Worm (Caenorhabditis elegans) whole organism, early embryonic: ENCODE results near the gene C46C2.3.

Source experiments
- B0310.2 ChIP-seq: sonication (generic microtip); optimal IDR thresholded peaks from 2 replicates; lab custom pipeline; 2016; ENCODE audit warnings: mild to moderate bottlenecking, missing genetic modification characterization, missing compliant biosample characterization
- F13C5.2 ChIP-seq: sonication (generic microtip); optimal IDR thresholded peaks from 2 replicates; lab custom pipeline; 2017; ENCODE audit warnings: mild to moderate bottlenecking, missing genetic modification characterization, inconsistent platforms, missing compliant biosample characterization
- aly-1 ChIP-seq: sonication (generic microtip); optimal IDR thresholded peaks from 2 replicates; lab custom pipeline; 2016; ENCODE audit warnings: missing genetic modification characterization, missing compliant biosample characterization
- ama-1 ChIP-seq: fragments of 150-350 bp; optimal IDR thresholded peaks from 2 replicates; lab custom pipeline; 2014
- ceh-13 ChIP-seq: fragments of 200-800 bp; sonication (Bioruptor generic); optimal IDR thresholded peaks from 2 replicates; lab custom pipeline; 2018; ENCODE audit warnings: mild to moderate bottlenecking, missing genetic modification characterization, missing compliant biosample characterization
- ceh-36 ChIP-seq: sonication (generic microtip); optimal IDR thresholded peaks from 2 replicates; lab custom pipeline; 2016; ENCODE audit warnings: missing genetic modification characterization, inconsistent platforms, missing compliant biosample characterization
- ets-7 ChIP-seq: sonication (generic microtip); optimal IDR thresholded peaks from 2 replicates; lab custom pipeline; 2016; ENCODE audit warnings: missing genotype, missing genetic modification characterization, missing compliant biosample characterization
- flt-1 ChIP-seq: fragments of 200-800 bp; sonication (Bioruptor generic); IDR thresholded peaks from 2 replicates; pipeline ENCODE4 v1.3.6; 2022; ENCODE audit warnings: missing genetic modification characterization, missing compliant biosample characterization
- hmbx-1 ChIP-seq: sonication (generic microtip); optimal IDR thresholded peaks from 2 replicates; lab custom pipeline; 2016; ENCODE audit warnings: mild to moderate bottlenecking, missing genetic modification characterization, missing compliant biosample characterization
- hmg-4 ChIP-seq: fragments of 200-800 bp; sonication (Bioruptor generic); optimal IDR thresholded peaks from 2 replicates; lab custom pipeline; 2018; ENCODE audit warnings: mild to moderate bottlenecking, missing genetic modification characterization, missing compliant biosample characterization
- hnd-1 ChIP-seq: sonication (generic microtip); optimal IDR thresholded peaks from 2 replicates; lab custom pipeline; 2016; ENCODE audit warnings: missing genetic modification characterization, missing compliant biosample characterization
- pes-1 ChIP-seq: fragments of 200-800 bp; sonication (Bioruptor generic); IDR thresholded peaks from 2 replicates; pipeline ENCODE4 v1.3.6; 2022; ENCODE audit warnings: missing genetic modification reagents, missing genetic modification characterization, missing compliant biosample characterization
- scrt-1 ChIP-seq: fragments of 200-800 bp; sonication (Bioruptor generic); IDR thresholded peaks from 2 replicates; pipeline ENCODE4 v1.3.6; 2022; ENCODE audit warnings: missing genetic modification characterization, missing compliant biosample characterization
- sea-1 ChIP-seq: fragments of 200-800 bp; sonication (Bioruptor generic); conservative IDR thresholded peaks from 2 replicates; pipeline ENCODE4 v1.3.6; 2022; ENCODE audit warnings: missing genetic modification characterization, missing compliant biosample characterization
- tbx-11 ChIP-seq: fragments of 200-800 bp; sonication (Bioruptor generic); IDR thresholded peaks from 2 replicates; pipeline ENCODE4 v1.3.6; 2022; ENCODE audit warnings: missing genetic modification characterization, missing compliant biosample characterization
- tbx-37 ChIP-seq: fragments of 200-800 bp; sonication (Bioruptor generic); conservative IDR thresholded peaks from 2 replicates; pipeline ENCODE4 v1.3.6; 2022; ENCODE audit warnings: missing genetic modification reagents, missing genetic modification characterization, missing compliant biosample characterization
- tra-4 ChIP-seq: sonication (generic microtip); optimal IDR thresholded peaks from 2 replicates; lab custom pipeline; 2017; ENCODE audit warnings: missing genetic modification characterization, missing compliant biosample characterization

C46C2.3 gene

DNA sequence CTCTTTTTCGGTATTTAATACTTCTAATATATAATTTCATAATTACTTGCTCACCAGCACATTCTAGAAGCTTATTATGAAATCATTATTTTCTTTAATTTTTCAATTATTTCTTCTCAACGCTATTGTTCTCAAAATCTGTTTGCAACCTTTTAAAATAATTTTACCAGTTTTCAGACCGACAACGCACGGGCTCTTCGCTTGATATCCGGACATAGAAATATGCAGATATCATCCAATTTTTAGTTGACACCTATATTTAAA, 25.1 kb upstream of the C46C2.3 start, which contains the start of gene wnk-1:
wnk-1 (plus strand) TSS at position 165 of the 264 bp plus-strand sequence.
- no peak for TF ChIP-seq flt-1 (GFP tag; lab: Robert Waterston, UW)
- TF ChIP-seq sea-1 (GFP tag; lab: Robert Waterston, UW) = no peak

DNA sequence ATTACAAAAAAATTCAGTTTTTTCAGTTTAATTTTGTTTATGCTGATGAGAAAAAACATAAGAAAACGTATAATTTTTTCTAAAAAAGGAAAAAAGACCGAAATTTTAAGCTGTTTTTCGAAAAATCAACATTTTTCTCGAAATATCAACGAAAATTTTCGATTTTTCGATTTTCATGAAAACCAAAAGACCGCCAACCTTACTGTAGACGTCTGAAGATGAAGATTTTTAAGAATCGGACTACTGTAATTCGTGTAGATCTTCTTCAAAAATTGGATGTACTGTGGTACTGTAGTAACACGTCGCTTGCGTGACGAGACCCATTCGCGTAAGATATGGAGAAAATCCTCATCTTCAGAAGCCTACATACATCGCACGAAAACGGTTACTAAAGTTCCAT, 14.1 kb upstream of the C46C2.3 start:
- TF ChIP-seq ets-7 (tag; lab: Kevin White, UChicago) (no peak), aly-1 (tag; lab: Kevin White, UChicago) (no peak), hmg-4 (GFP tag; lab: Kevin White, UChicago) (no peak), hnd-1 (tag; lab: Kevin White, UChicago) (no peak), ceh-13 (GFP tag; lab: Kevin White, UChicago) (no peak), ceh-36 (tag; lab: Kevin White, UChicago) (no peak), tbx-11 (GFP tag; lab: Robert Waterston, UW) (no peak), tra-4 (tag; lab: Kevin White, UChicago) (no peak), hmbx-1 (tag; lab: Kevin White, UChicago) (no peak), flt-1 (GFP tag; lab: Robert Waterston, UW) (no peak), F13C5.2 (tag; lab: Kevin White, UChicago) (no peak), ama-1 (lab: Kevin White, UChicago) (no peak), pes-1 (GFP tag; lab: Robert Waterston, UW) (no peak), sea-1 (GFP tag; lab: Robert Waterston, UW) (no peak), B0310.2 (tag; lab: Kevin White, UChicago) (no peak)

DNA sequence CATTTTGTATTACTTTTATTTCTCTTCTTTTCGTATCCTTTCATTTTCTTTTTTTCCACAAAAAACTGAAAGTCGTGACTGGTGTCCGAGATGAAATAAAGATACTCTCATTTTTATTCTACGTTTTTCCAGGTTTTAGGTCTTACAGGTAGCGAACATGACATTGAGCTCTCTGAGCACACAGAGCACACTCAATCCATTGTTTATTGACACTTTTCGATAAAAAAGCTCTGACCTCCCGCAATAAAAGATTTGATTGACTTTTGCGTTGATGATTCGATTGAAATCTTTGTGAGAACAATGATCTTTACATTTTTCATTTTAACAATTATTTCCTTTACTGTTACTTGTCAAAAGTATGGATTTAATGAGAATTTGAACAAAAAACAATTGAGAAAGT, 12.8 kb upstream of the C46C2.3 start, which contains the start of gene C46C2.6:
C46C2.6 (plus strand) TSS at position 301 of the 400 bp plus-strand sequence.
- TF ChIP-seq hmbx-1 (tag; lab: Kevin White, UChicago) (no peak), B0310.2 (tag; lab: Kevin White, UChicago) (no peak)

DNA sequence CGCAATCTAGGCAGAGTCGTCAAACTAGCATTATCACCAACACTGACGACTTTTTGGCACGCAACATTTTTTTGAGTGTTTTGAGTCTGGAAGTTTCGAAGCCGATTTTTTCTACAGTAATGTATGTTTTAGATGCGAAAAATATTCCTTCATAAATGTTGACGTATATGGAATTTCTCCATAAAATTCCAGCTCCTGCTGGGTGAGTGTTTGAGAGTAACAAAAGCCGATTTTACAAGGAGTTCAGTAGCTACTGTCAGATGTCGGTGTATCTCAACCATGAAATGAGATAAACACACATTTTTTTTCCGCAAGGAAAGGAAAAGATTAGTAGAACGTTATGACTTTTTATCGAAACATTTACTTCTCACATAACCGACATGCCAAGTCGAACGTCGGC, 10.1 kb upstream of the C46C2.3 start:
- TF ChIP-seq hmg-4 (GFP tag; lab: Kevin White, UChicago) = no peak
- TF ChIP-seq scrt-1 (GFP tag; lab: Robert Waterston, UW) = no peak
- TF ChIP-seq sea-1 (GFP tag; lab: Robert Waterston, UW) = no peak
- TF ChIP-seq tbx-37 (GFP tag; lab: Robert Waterston, UW) = no peak
- no peak for TF ChIP-seq tbx-11 (GFP tag; lab: Robert Waterston, UW)
- no peak for TF ChIP-seq pes-1 (GFP tag; lab: Robert Waterston, UW)

DNA sequence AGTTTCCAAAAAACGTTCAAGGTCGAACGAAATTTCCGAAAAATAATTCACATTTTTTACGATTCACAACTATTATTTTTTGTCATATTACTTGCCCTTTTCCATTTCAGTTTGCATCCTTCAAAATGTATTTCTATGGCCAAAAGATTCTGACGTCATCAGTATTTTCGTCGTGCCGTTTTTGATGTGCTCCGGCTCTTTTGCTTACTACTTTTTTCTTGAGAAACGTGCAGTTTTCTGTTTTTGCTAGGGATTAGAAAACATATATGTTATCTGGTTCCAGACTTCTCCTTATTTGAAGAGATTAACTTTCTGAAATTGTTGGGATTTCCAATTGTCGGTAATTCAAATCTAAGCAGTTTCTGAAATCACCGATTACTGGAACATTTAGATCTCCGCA, 9.1 kb upstream of the C46C2.3 start:
- TF ChIP-seq tra-4 (tag; lab: Kevin White, UChicago) (no peak), F13C5.2 (tag; lab: Kevin White, UChicago) (no peak), aly-1 (tag; lab: Kevin White, UChicago) (no peak), tbx-11 (GFP tag; lab: Robert Waterston, UW) (no peak), sea-1 (GFP tag; lab: Robert Waterston, UW) (no peak), pes-1 (GFP tag; lab: Robert Waterston, UW) (no peak), hnd-1 (tag; lab: Kevin White, UChicago) (no peak), flt-1 (GFP tag; lab: Robert Waterston, UW) (no peak)

DNA sequence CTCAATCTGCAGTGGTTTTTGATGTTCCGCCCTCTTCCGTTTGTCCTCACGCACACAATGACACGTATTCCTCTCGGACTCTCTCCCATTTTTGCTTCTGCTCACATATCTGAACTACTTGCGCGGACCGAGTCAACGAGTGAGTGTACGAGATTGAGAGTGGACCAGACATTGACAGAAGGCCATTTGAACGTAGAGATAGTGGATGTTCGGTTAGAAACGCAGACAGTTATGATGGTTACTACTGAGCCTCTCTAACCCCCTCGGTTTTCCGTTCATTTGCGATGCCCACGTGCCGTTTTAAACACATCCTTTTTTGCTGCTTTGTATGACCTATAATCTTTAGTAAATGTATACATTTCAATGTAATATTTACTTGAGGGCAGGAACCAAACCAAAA, 8.5 kb upstream of the C46C2.3 start:
- TF ChIP-seq sea-1 (GFP tag; lab: Robert Waterston, UW) (no peak), B0310.2 (tag; lab: Kevin White, UChicago) (no peak), hmg-4 (GFP tag; lab: Kevin White, UChicago) (peak; percentile 56), ets-7 (tag; lab: Kevin White, UChicago) (peak; percentile 11), ama-1 (lab: Kevin White, UChicago) (no peak)

DNA sequence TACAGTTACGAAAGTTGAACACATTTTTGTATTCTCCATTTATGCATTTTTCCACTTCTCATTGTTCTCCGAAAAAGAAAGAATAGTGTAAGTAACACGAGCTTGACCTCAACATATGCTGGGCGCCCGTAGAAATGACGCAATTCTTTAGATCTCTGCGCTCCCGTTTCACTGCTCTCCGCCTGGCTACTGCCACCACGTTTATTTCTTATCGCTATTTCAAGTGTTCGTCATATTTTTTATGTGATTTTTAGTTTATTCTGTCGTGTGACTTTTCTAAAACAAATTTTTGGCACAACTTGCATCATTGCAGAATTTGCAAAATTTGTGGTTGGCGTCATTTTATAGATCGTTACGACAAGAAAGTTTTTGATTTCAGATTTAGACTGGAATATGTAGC, 8.0 kb upstream of the C46C2.3 start:
- no peak for TF ChIP-seq tbx-11 (GFP tag; lab: Robert Waterston, UW)
- no peak for TF ChIP-seq ama-1 (lab: Kevin White, UChicago)

DNA sequence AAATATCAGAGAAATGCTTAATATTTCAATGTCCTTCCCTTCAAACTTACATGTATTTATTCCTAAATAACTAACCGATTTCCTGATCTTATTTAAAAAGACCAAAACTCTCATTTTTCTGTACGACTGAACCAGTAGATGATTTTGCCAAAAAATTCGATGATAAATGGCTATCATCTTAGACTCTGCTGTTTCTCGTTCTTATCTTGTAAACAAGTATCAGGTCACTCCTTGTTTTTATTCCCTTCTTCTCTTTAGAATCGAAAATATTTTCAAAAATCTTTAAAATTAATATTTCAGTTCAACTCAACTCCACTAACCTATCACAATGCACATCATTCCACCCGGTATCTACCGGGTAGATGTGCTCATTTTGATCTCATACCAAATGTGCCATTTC, 7.5 kb upstream of the C46C2.3 start, which contains the start of gene C46C2.2:
C46C2.2 (plus strand) TSS at position 301 of the 400 bp plus-strand sequence.
- TF ChIP-seq hmbx-1 (tag; lab: Kevin White, UChicago) (no peak), B0310.2 (tag; lab: Kevin White, UChicago) (no peak), scrt-1 (GFP tag; lab: Robert Waterston, UW) (no peak), ets-7 (tag; lab: Kevin White, UChicago) (no peak), ceh-13 (GFP tag; lab: Kevin White, UChicago) (no peak), tbx-11 (GFP tag; lab: Robert Waterston, UW) (no peak), ama-1 (lab: Kevin White, UChicago) (no peak), flt-1 (GFP tag; lab: Robert Waterston, UW) (no peak), tbx-37 (GFP tag; lab: Robert Waterston, UW) (no peak), ceh-36 (tag; lab: Kevin White, UChicago) (no peak), hnd-1 (tag; lab: Kevin White, UChicago) (no peak), sea-1 (GFP tag; lab: Robert Waterston, UW) (no peak), pes-1 (GFP tag; lab: Robert Waterston, UW) (no peak), F13C5.2 (tag; lab: Kevin White, UChicago) (no peak), tra-4 (tag; lab: Kevin White, UChicago) (no peak), aly-1 (tag; lab: Kevin White, UChicago) (no peak)
